Fruit fly (Drosophila melanogaster) whole organism, adult: ENCODE data around the gene fan.

Experiments used
- CG11617 ChIP-seq: fragments of 200-800 bp; sonication (Bioruptor generic); optimal IDR thresholded peaks from 2 replicates; lab custom pipeline; 2017; ENCODE audit warnings: mild to moderate bottlenecking, missing biosample characterization, missing genetic modification reagents, missing genetic modification characterization
- CG12768 ChIP-seq: fragments of 200-800 bp; sonication (Bioruptor generic); optimal IDR thresholded peaks from 2 replicates; lab custom pipeline; 2017; ENCODE audit warnings: missing biosample characterization, missing genetic modification characterization, mild to moderate bottlenecking, moderate library complexity, missing genetic modification reagents
- CG14711 ChIP-seq: fragments of 200-800 bp; sonication (Bioruptor generic); optimal IDR thresholded peaks from 2 replicates; lab custom pipeline; 2018; ENCODE audit warnings: missing biosample characterization, mild to moderate bottlenecking, missing genetic modification characterization, moderate library complexity
- CG1620 ChIP-seq: fragments of 200-800 bp; sonication (Bioruptor generic); optimal IDR thresholded peaks from 2 replicates; lab custom pipeline; 2016; ENCODE audit warnings: missing biosample characterization, missing genetic modification characterization
- CG33017 ChIP-seq: fragments of 200-800 bp; sonication (Bioruptor generic); optimal IDR thresholded peaks from 2 replicates; lab custom pipeline; 2018; ENCODE audit warnings: missing biosample characterization, mild to moderate bottlenecking, missing genetic modification characterization, moderate library complexity
- CG5204 ChIP-seq: fragments of 200-800 bp; sonication (Bioruptor generic); optimal IDR thresholded peaks from 2 replicates; lab custom pipeline; 2016; ENCODE audit warnings: missing biosample characterization, missing genetic modification characterization
- CG7045 ChIP-seq: fragments of 200-800 bp; sonication (Bioruptor generic); optimal IDR thresholded peaks from 2 replicates; lab custom pipeline; 2017; ENCODE audit warnings: missing biosample characterization, mild to moderate bottlenecking, missing genetic modification characterization
- CG7101 ChIP-seq: fragments of 200-800 bp; sonication (Bioruptor generic); optimal IDR thresholded peaks from 2 replicates; lab custom pipeline; 2018; ENCODE audit warnings: missing biosample characterization, mild to moderate bottlenecking, missing genetic modification characterization, moderate library complexity
- Clk ChIP-seq: fragments of 200-800 bp; sonication (Bioruptor generic); optimal IDR thresholded peaks from 2 replicates; lab custom pipeline; 2017; ENCODE audit warnings: missing biosample characterization, missing genetic modification characterization
- Crg-1 ChIP-seq: fragments of 200-800 bp; sonication (Bioruptor generic); optimal IDR thresholded peaks from 2 replicates; lab custom pipeline; 2016; ENCODE audit warnings: missing biosample characterization, missing genetic modification characterization
- Hr96 ChIP-seq: fragments of 200-800 bp; sonication (Bioruptor generic); optimal IDR thresholded peaks from 2 replicates; lab custom pipeline; 2016; ENCODE audit warnings: missing biosample characterization, missing genetic modification characterization
- Mnt ChIP-seq: fragments of 200-800 bp; sonication (Bioruptor generic); optimal IDR thresholded peaks from 2 replicates; lab custom pipeline; 2016; ENCODE audit warnings: missing biosample characterization, mild to moderate bottlenecking, missing genetic modification characterization
- bab1 ChIP-seq: fragments of 200-800 bp; sonication (Bioruptor generic); optimal IDR thresholded peaks from 3 replicates; lab custom pipeline; 2019; ENCODE audit warnings: missing biosample characterization, mild to moderate bottlenecking, missing genetic modification characterization, moderate library complexity
- cic ChIP-seq: fragments of 200-800 bp; sonication (Bioruptor generic); optimal IDR thresholded peaks from 2 replicates; lab custom pipeline; 2017; ENCODE audit warnings: missing biosample characterization, mild to moderate bottlenecking, missing genetic modification characterization, moderate library complexity
- cnc ChIP-seq, 2 experiments: fragments of >200 bp; optimal IDR thresholded peaks; 2 replicates each; lab custom pipeline; 2017
- kay ChIP-seq: fragments of 200-800 bp; sonication (Bioruptor generic); peaks from one replicate; lab custom pipeline; 2016; ENCODE audit warnings: missing biosample characterization, missing genetic modification characterization, borderline replicate concordance
- ovo ChIP-seq: fragments of 200-800 bp; sonication (Bioruptor generic); optimal IDR thresholded peaks from 2 replicates; lab custom pipeline; 2016; ENCODE audit warnings: missing biosample characterization, missing genetic modification characterization
- pad ChIP-seq: fragments of 200-800 bp; sonication (Bioruptor generic); optimal IDR thresholded peaks from 3 replicates; lab custom pipeline; 2017; ENCODE audit warnings: missing biosample characterization, missing genetic modification characterization, mild to moderate bottlenecking, moderate library complexity, missing genetic modification reagents
- tj ChIP-seq: fragments of 200-800 bp; sonication (Bioruptor generic); optimal IDR thresholded peaks from 3 replicates; lab custom pipeline; 2017; ENCODE audit warnings: missing biosample characterization, mild to moderate bottlenecking, missing genetic modification characterization, moderate library complexity
- toe ChIP-seq: fragments of 200-800 bp; sonication (Bioruptor generic); optimal IDR thresholded peaks from 2 replicates; lab custom pipeline; 2016; ENCODE audit warnings: missing biosample characterization, missing genetic modification characterization

The fan gene

dm6 chr3L:8108886-8109285 lies at the start of gene fan:
Gene fan (plus strand): TSS chr3L:8109132.
- TF ChIP-seq tj: no peak

- TF ChIP-seq cic (GFP tag; lab: Kevin White, UChicago) (no peak), tj (peak; percentile 97), CG5204 (no peak), CG14711 (no peak), Hr96 (GFP tag; lab: Kevin White, UChicago) (no peak), CG33017 (no peak), CG7101 (tag; lab: Kevin White, UChicago) (no peak), CG7045 (GFP tag; lab: Kevin White, UChicago) (no peak), bab1 (GFP tag; lab: Kevin White, UChicago) (no peak)
Measured at dm6 chr3L:8059627-8060166, 49.2 kb upstream of the fan start.

dm6 chr3L:8060188-8060856 lies 48.6 kb upstream of the fan start:
- TF ChIP-seq cic (GFP tag; lab: Kevin White, UChicago) (peak; percentile 12), CG33017 (peak; percentile 31)

- TF ChIP-seq CG11617 (peak; percentile 59), CG1620 (peak; percentile 43), Crg-1 (peak; percentile 12), Mnt (GFP tag; lab: Kevin White, UChicago) (peak; percentile 60), tj (peak; percentile 37), CG5204 (no peak), pad (GFP tag; lab: Kevin White, UChicago) (peak; percentile 45), kay (GFP tag; lab: Kevin White, UChicago) (no peak), cnc (optimal IDR thresholded peaks at IDR 0.05; lab: Kevin White, UChicago) (no peak), toe (peak; percentile 21), CG12768 (GFP tag; lab: Kevin White, UChicago) (peak; percentile 30), CG14711 (peak; percentile 17), bab1 (GFP tag; lab: Kevin White, UChicago) (peak; percentile 22), cic (GFP tag; lab: Kevin White, UChicago) (no peak)
Measured at dm6 chr3L:8063214-8064156, 45.4 kb upstream of the fan start, which contains the start of gene Sarm. Gene Sarm (plus strand): TSS chr3L:8063874.

dm6 chr3L:8065575-8066410 lies 43.1 kb upstream of the fan start:
- TF ChIP-seq cic (GFP tag; lab: Kevin White, UChicago) (peak; percentile 48), toe (no peak), CG5204 (no peak), CG7045 (GFP tag; lab: Kevin White, UChicago) (no peak), CG14711 (no peak), Mnt (GFP tag; lab: Kevin White, UChicago) (no peak), tj (peak; percentile 81), CG11617 (no peak), bab1 (GFP tag; lab: Kevin White, UChicago) (peak; percentile 16), Hr96 (GFP tag; lab: Kevin White, UChicago) (no peak), kay (GFP tag; lab: Kevin White, UChicago) (peak; percentile 40), CG33017 (no peak), Crg-1 (no peak), cnc (optimal IDR thresholded peaks at IDR 0.05; lab: Kevin White, UChicago) (no peak), CG12768 (GFP tag; lab: Kevin White, UChicago) (peak; percentile 19)

- TF ChIP-seq tj (peak; percentile 91), CG1620 (no peak), ovo (GFP tag; lab: Kevin White, UChicago) (no peak), Hr96 (GFP tag; lab: Kevin White, UChicago) (no peak), CG12768 (GFP tag; lab: Kevin White, UChicago) (peak; percentile 26), toe (no peak), Clk (no peak), CG7101 (tag; lab: Kevin White, UChicago) (no peak), CG11617 (no peak)
Measured at dm6 chr3L:8067491-8067890, 41.4 kb upstream of the fan start.
